Worm (Caenorhabditis elegans): ENCODE measurements around the gene C54C6.7.

ce11 chrIII:3564762-3565359 is 18.6 kb upstream of the C54C6.7 start:
- no peak for TF ChIP-seq tra-4 (tag; optimal IDR thresholded peaks at IDR 0.05)
- no peak for TF ChIP-seq ceh-36 (tag; optimal IDR thresholded peaks at IDR 0.05)
- no peak for TF ChIP-seq ama-1 (optimal IDR thresholded peaks at IDR 0.05)
- TF ChIP-seq flt-1 (GFP tag; IDR thresholded peaks at IDR 0.05), result no peak

Measured in whole organism, early embryonic.